Worm (Caenorhabditis elegans): ENCODE measurements around the gene dnj-14.

ce11 chrX:4700083-4700482 is 11.5 kb downstream of the dnj-14 start:
- no peak for TF ChIP-seq C06A6.2 (GFP tag; conservative IDR thresholded peaks at IDR 0.05)
- TF ChIP-seq Y53F4B.3 (GFP tag; IDR thresholded peaks at IDR 0.05) = no peak
- TF ChIP-seq F49E8.2 (tag; optimal IDR thresholded peaks at IDR 0.05; ENCODE audit: insufficient read depth) = no peak
- TF ChIP-seq athp-1 (tag; optimal IDR thresholded peaks at IDR 0.05) = no peak
- TF ChIP-seq F23B12.7 (tag; optimal IDR thresholded peaks at IDR 0.05; ENCODE audit: insufficient read depth) = no peak
- no peak for TF ChIP-seq nfya-1 (tag; optimal IDR thresholded peaks at IDR 0.05; ENCODE audit: borderline replicate concordance, insufficient read depth)
- TF ChIP-seq F55B11.4 (tag; optimal IDR thresholded peaks at IDR 0.05; ENCODE audit: borderline replicate concordance, insufficient read depth) = no peak
- no peak for TF ChIP-seq repo-1 (tag; optimal IDR thresholded peaks at IDR 0.05)
- TF ChIP-seq sptf-2 (GFP tag; optimal IDR thresholded peaks at IDR 0.05) = no peak
- no peak for TF ChIP-seq ztf-6 (GFP tag; IDR thresholded peaks at IDR 0.05)
- TF ChIP-seq aptf-3 (GFP tag; IDR thresholded peaks at IDR 0.05) = no peak
- no peak for TF ChIP-seq die-1 (tag; optimal IDR thresholded peaks at IDR 0.05)
- no peak for TF ChIP-seq K11D2.4 (GFP tag; IDR thresholded peaks at IDR 0.05)
- TF ChIP-seq ama-1 (optimal IDR thresholded peaks at IDR 0.05) = no peak
- no peak for TF ChIP-seq ama-1 (GFP tag; optimal IDR thresholded peaks at IDR 0.05)

Data from whole organism, young adult.